Fruit fly (Drosophila melanogaster) whole organism, embryonic: Measurements from ENCODE around the gene sro.

Experiments
- Abd-B ChIP-seq: fragments of 200-800 bp; sonication (Bioruptor generic); optimal IDR thresholded peaks from 2 replicates; lab custom pipeline; 2018; ENCODE audit warnings: missing biosample characterization, mild to moderate bottlenecking, missing genetic modification characterization, moderate library complexity
- Aef1 ChIP-seq: fragments of 200-800 bp; sonication (Bioruptor generic); IDR thresholded peaks from 3 replicates; pipeline ENCODE4 v1.3.6; 2022; ENCODE audit warnings: missing biosample characterization, missing genetic modification characterization
- Atf-2 ChIP-seq: fragments of 200-800 bp; sonication (Bioruptor generic); optimal IDR thresholded peaks from 2 replicates; lab custom pipeline; 2016; ENCODE audit warnings: missing biosample characterization, missing genetic modification characterization
- Atf3 ChIP-seq: fragments of 200-800 bp; sonication (Bioruptor generic); optimal IDR thresholded peaks from 3 replicates; lab custom pipeline; 2016; ENCODE audit warnings: missing biosample characterization, missing genetic modification characterization
- B-H1 ChIP-seq: fragments of 200-800 bp; sonication (Bioruptor generic); IDR thresholded peaks from 3 replicates; pipeline ENCODE4 v1.3.6; 2022; ENCODE audit warnings: missing biosample characterization, missing genetic modification characterization
- Bteb2 ChIP-seq: fragments of 200-800 bp; sonication (Bioruptor generic); optimal IDR thresholded peaks from 2 replicates; lab custom pipeline; 2016; ENCODE audit warnings: missing biosample characterization, missing genetic modification characterization
- CG10321 ChIP-seq: fragments of 200-800 bp; sonication (Bioruptor generic); IDR thresholded peaks from 2 replicates; pipeline ENCODE4 v1.3.6; 2022; ENCODE audit warnings: missing biosample characterization, missing genetic modification characterization
- CG10431 ChIP-seq: fragments of 200-800 bp; sonication (Bioruptor generic); optimal IDR thresholded peaks from 3 replicates; lab custom pipeline; 2018; ENCODE audit warnings: missing biosample characterization, mild to moderate bottlenecking, missing genetic modification characterization
- CG11093 ChIP-seq: fragments of 200-800 bp; sonication (Bioruptor generic); IDR thresholded peaks from 3 replicates; pipeline ENCODE4 v1.3.6; 2022; ENCODE audit warnings: missing biosample characterization, missing genetic modification characterization
- CG11504 ChIP-seq: fragments of 200-800 bp; sonication (Bioruptor generic); optimal IDR thresholded peaks from 3 replicates; lab custom pipeline; 2019; ENCODE audit warnings: missing biosample characterization, mild to moderate bottlenecking, missing genetic modification characterization, moderate library complexity
- CG12071 ChIP-seq: fragments of 200-800 bp; sonication (Bioruptor generic); optimal IDR thresholded peaks from 3 replicates; lab custom pipeline; 2018; ENCODE audit warnings: missing biosample characterization, mild to moderate bottlenecking, missing genetic modification characterization
- CG13296 ChIP-seq: fragments of 200-800 bp; sonication (Bioruptor generic); optimal IDR thresholded peaks from 3 replicates; lab custom pipeline; 2018; ENCODE audit warnings: missing biosample characterization, mild to moderate bottlenecking, missing genetic modification characterization
- CG13775 ChIP-seq: fragments of 200-800 bp; sonication (Bioruptor generic); optimal IDR thresholded peaks from 3 replicates; lab custom pipeline; 2017; ENCODE audit warnings: missing biosample characterization, mild to moderate bottlenecking, missing genetic modification characterization
- CG1529 ChIP-seq: fragments of 200-800 bp; sonication (Bioruptor generic); optimal IDR thresholded peaks from 3 replicates; lab custom pipeline; 2018; ENCODE audit warnings: missing biosample characterization, missing genetic modification characterization
- CG18599 ChIP-seq: fragments of 200-800 bp; sonication (Bioruptor generic); optimal IDR thresholded peaks from 3 replicates; lab custom pipeline; 2017; ENCODE audit warnings: missing biosample characterization, missing genetic modification characterization, mild to moderate bottlenecking, moderate library complexity, missing genetic modification reagents
- CG18619 ChIP-seq: fragments of 200-800 bp; sonication (Bioruptor generic); optimal IDR thresholded peaks from 3 replicates; lab custom pipeline; 2017; ENCODE audit warnings: missing biosample characterization, mild to moderate bottlenecking, missing genetic modification characterization
- CG2129 ChIP-seq: fragments of 200-800 bp; sonication (Bioruptor generic); IDR thresholded peaks from 2 replicates; pipeline ENCODE4 v1.3.6; 2022; ENCODE audit warnings: missing biosample characterization, missing genetic modification characterization; ENCODE audit not compliant: partially characterized antibody
- CG2678 ChIP-seq: fragments of 200-800 bp; sonication (Bioruptor generic); optimal IDR thresholded peaks from 3 replicates; lab custom pipeline; 2019; ENCODE audit warnings: missing biosample characterization, mild to moderate bottlenecking, missing genetic modification characterization, moderate library complexity
- CG2875 ChIP-seq: fragments of 200-800 bp; sonication (Bioruptor generic); optimal IDR thresholded peaks from 2 replicates; lab custom pipeline; 2017; ENCODE audit warnings: missing biosample characterization, mild to moderate bottlenecking, missing genetic modification characterization, missing genetic modification reagents
- CG4854 ChIP-seq: fragments of 200-800 bp; sonication (Bioruptor generic); optimal IDR thresholded peaks from 2 replicates; lab custom pipeline; 2016; ENCODE audit warnings: missing biosample characterization, missing genetic modification characterization, inconsistent platforms
- CG6683 ChIP-seq: fragments of 200-800 bp; sonication (Bioruptor generic); optimal IDR thresholded peaks from 2 replicates; lab custom pipeline; 2017; ENCODE audit warnings: missing biosample characterization, mild to moderate bottlenecking, missing genetic modification characterization, missing genetic modification reagents
- CG8388 ChIP-seq: fragments of 200-800 bp; sonication (Bioruptor generic); optimal IDR thresholded peaks from 2 replicates; lab custom pipeline; 2019; ENCODE audit warnings: missing biosample characterization, mild to moderate bottlenecking, missing genetic modification characterization, moderate library complexity
- CG8765 ChIP-seq: fragments of 200-800 bp; sonication (Bioruptor generic); IDR thresholded peaks from 2 replicates; pipeline ENCODE4 v1.3.6; 2022; ENCODE audit warnings: missing biosample characterization, missing genetic modification characterization
- Chrac-16 ChIP-seq: fragments of 200-800 bp; sonication (Bioruptor generic); optimal IDR thresholded peaks from 3 replicates; lab custom pipeline; 2016; ENCODE audit warnings: missing biosample characterization, missing genetic modification characterization
- D19A ChIP-seq: fragments of 200-800 bp; optimal IDR thresholded peaks from 3 replicates; lab custom pipeline; 2019; ENCODE audit warnings: missing biosample characterization, mild to moderate bottlenecking, missing genetic modification characterization, moderate library complexity
- Hey ChIP-seq: fragments of 200-800 bp; sonication (Bioruptor generic); optimal IDR thresholded peaks from 3 replicates; lab custom pipeline; 2018; ENCODE audit warnings: missing biosample characterization, mild to moderate bottlenecking, missing genetic modification characterization
- HmgZ ChIP-seq: fragments of 200-800 bp; sonication (Bioruptor generic); optimal IDR thresholded peaks from 2 replicates; lab custom pipeline; 2018; ENCODE audit warnings: missing biosample characterization, mild to moderate bottlenecking, missing genetic modification characterization
- Mes4 ChIP-seq: fragments of 200-800 bp; sonication (Bioruptor generic); optimal IDR thresholded peaks from 2 replicates; lab custom pipeline; 2016; ENCODE audit warnings: missing biosample characterization, missing genetic modification characterization
- NK7.1 ChIP-seq: fragments of 200-800 bp; sonication (Bioruptor generic); optimal IDR thresholded peaks from 3 replicates; lab custom pipeline; 2016; ENCODE audit warnings: missing biosample characterization, missing genetic modification characterization
- Poxn ChIP-seq: fragments of 200-800 bp; sonication (Bioruptor generic); IDR thresholded peaks from 2 replicates; pipeline ENCODE4 v1.3.6; 2022; ENCODE audit warnings: missing biosample characterization, missing genetic modification characterization
- Trl ChIP-seq, 3 experiments: fragments of >200 bp in 2 of 3; fragments of 200-800 bp in 1 of 3; sonication (Bioruptor generic) in 1 of 3; optimal IDR thresholded peaks; 2 replicates in 1 of 3; 3 replicates in 2 of 3; lab custom pipeline; 2016 to 2017; ENCODE audit warnings: missing biosample characterization in 1 of 3, missing genetic modification characterization in 1 of 3
- bab2 ChIP-seq: fragments of 200-800 bp; sonication (Bioruptor generic); optimal IDR thresholded peaks from 2 replicates; lab custom pipeline; 2016; ENCODE audit warnings: missing biosample characterization, missing genetic modification characterization
- caup ChIP-seq: fragments of 200-800 bp; sonication (Bioruptor generic); optimal IDR thresholded peaks from 3 replicates; lab custom pipeline; 2017; ENCODE audit warnings: missing biosample characterization, mild to moderate bottlenecking, missing genetic modification characterization, moderate library complexity; ENCODE audit not compliant: severe bottlenecking
- chif ChIP-seq, 2 experiments: fragments of 200-800 bp; sonication (Bioruptor generic); optimal IDR thresholded peaks; 3 replicates each; lab custom pipeline; 2016; ENCODE audit warnings: missing biosample characterization in 2 of 2, missing genetic modification characterization in 2 of 2
- dpn ChIP-seq, 2 experiments: fragments of 200-800 bp; sonication (Bioruptor generic); optimal IDR thresholded peaks; 3 replicates each; lab custom pipeline; 2016; ENCODE audit warnings: missing biosample characterization in 2 of 2, missing genetic modification characterization in 2 of 2
- eyg ChIP-seq: fragments of 200-800 bp; sonication (Bioruptor generic); optimal IDR thresholded peaks from 3 replicates; lab custom pipeline; 2016; ENCODE audit warnings: missing biosample characterization, missing genetic modification characterization
- fu2 ChIP-seq: fragments of 200-800 bp; sonication (Bioruptor generic); optimal IDR thresholded peaks from 2 replicates; lab custom pipeline; 2016; ENCODE audit warnings: missing biosample characterization, missing genetic modification characterization
- ham ChIP-seq: fragments of 200-800 bp; sonication (Bioruptor generic); IDR thresholded peaks from 2 replicates; pipeline ENCODE4 v1.3.6; 2022; ENCODE audit warnings: missing biosample characterization, missing genetic modification characterization
- maf-S ChIP-seq: fragments of 200-800 bp; sonication (Bioruptor generic); optimal IDR thresholded peaks from 2 replicates; lab custom pipeline; 2016; ENCODE audit warnings: missing biosample characterization, missing genetic modification characterization
- nerfin-2 ChIP-seq: fragments of 200-800 bp; sonication (Bioruptor generic); IDR thresholded peaks from 2 replicates; pipeline ENCODE4 v1.3.6; 2022; ENCODE audit warnings: missing biosample characterization, missing genetic modification characterization; ENCODE audit not compliant: partially characterized antibody
- nom ChIP-seq: fragments of 200-800 bp; sonication (Bioruptor generic); optimal IDR thresholded peaks from 2 replicates; lab custom pipeline; 2017; ENCODE audit warnings: missing biosample characterization, missing genetic modification characterization, mild to moderate bottlenecking, moderate library complexity, missing genetic modification reagents
- pfk ChIP-seq: fragments of 200-800 bp; sonication (Bioruptor generic); optimal IDR thresholded peaks from 2 replicates; lab custom pipeline; 2018; ENCODE audit warnings: missing biosample characterization, mild to moderate bottlenecking, missing genetic modification characterization, moderate library complexity
- ro ChIP-seq: fragments of 200-800 bp; sonication (Bioruptor generic); IDR thresholded peaks from 2 replicates; pipeline ENCODE4 v1.3.6; 2022; ENCODE audit warnings: missing biosample characterization, missing genetic modification characterization
- scrt ChIP-seq: fragments of 200-800 bp; sonication (Bioruptor generic); optimal IDR thresholded peaks from 2 replicates; lab custom pipeline; 2018; ENCODE audit warnings: missing biosample characterization, mild to moderate bottlenecking, missing genetic modification characterization, moderate library complexity
- sens-2 ChIP-seq: fragments of 200-800 bp; sonication (Bioruptor generic); IDR thresholded peaks from 2 replicates; pipeline ENCODE4 v1.3.6; 2022; ENCODE audit warnings: missing biosample characterization, missing genetic modification characterization
- tup ChIP-seq: fragments of 200-800 bp; sonication (Bioruptor generic); optimal IDR thresholded peaks from 2 replicates; lab custom pipeline; 2016; ENCODE audit warnings: missing biosample characterization, mild to moderate bottlenecking, missing genetic modification characterization, moderate library complexity
- unpg ChIP-seq: fragments of 200-800 bp; sonication (Bioruptor generic); optimal IDR thresholded peaks from 3 replicates; lab custom pipeline; 2018; ENCODE audit warnings: missing biosample characterization, mild to moderate bottlenecking, missing genetic modification characterization, moderate library complexity
- wdn ChIP-seq: fragments of 200-800 bp; sonication (Bioruptor generic); IDR thresholded peaks from 2 replicates; pipeline ENCODE4 v1.3.6; 2022; ENCODE audit warnings: missing biosample characterization, missing genetic modification characterization
- zf30C ChIP-seq: fragments of 200-800 bp; sonication (Bioruptor generic); optimal IDR thresholded peaks from 3 replicates; lab custom pipeline; 2018; ENCODE audit warnings: missing biosample characterization, mild to moderate bottlenecking, missing genetic modification characterization

The sro gene

dm6 chr3R:29745056-29745455, 49.3 kb upstream of the sro start, which contains the start of the genes Wdr24 and IntS11 (continued):
- TF ChIP-seq scrt (GFP tag; lab: Kevin White, UChicago) (peak; percentile 77), ham (GFP tag; lab: Robert Waterston, UW) (peak; percentile 77; the same call in 1 of the 2 replicates), CG2129 (GFP tag; lab: Robert Waterston, UW) (no peak), B-H1 (GFP tag; lab: Robert Waterston, UW) (peak; percentile 80; the same call in 2 of the 3 replicates), chif (GFP tag; optimal IDR thresholded peaks at IDR 0.05; lab: Kevin White, UChicago) (peak; percentile 28 to 71), CG10431 (GFP tag; lab: Kevin White, UChicago) (no peak), eyg (GFP tag; lab: Kevin White, UChicago) (no peak), CG13775 (peak; percentile 73), Atf3 (GFP tag; lab: Kevin White, UChicago) (peak; percentile 37), wdn (GFP tag; lab: Robert Waterston, UW) (peak; percentile 88), CG8765 (GFP tag; lab: Robert Waterston, UW) (peak; percentile 85; the same call in 1 of the 2 replicates), CG8388 (GFP tag; lab: Kevin White, UChicago) (no peak), ro (GFP tag; lab: Robert Waterston, UW) (peak; percentile 18; the same call in 1 of the 2 replicates), pfk (GFP tag; lab: Kevin White, UChicago) (no peak), CG11093 (GFP tag; lab: Robert Waterston, UW) (peak; percentile 90), Mes4 (GFP tag; lab: Kevin White, UChicago) (peak; percentile 36), unpg (GFP tag; lab: Kevin White, UChicago) (peak; percentile 84), CG2678 (tag; lab: Kevin White, UChicago) (peak; percentile 88), CG10321 (GFP tag; lab: Robert Waterston, UW) (no peak), maf-S (GFP tag; lab: Kevin White, UChicago) (peak; percentile 47), CG18599 (GFP tag; lab: Kevin White, UChicago) (peak; percentile 84), Abd-B (GFP tag; lab: Kevin White, UChicago) (peak; percentile 95), CG12071 (GFP tag; lab: Kevin White, UChicago) (peak; percentile 27), D19A (tag; lab: Kevin White, UChicago) (no peak), Aef1 (GFP tag; lab: Robert Waterston, UW) (peak; percentile 96), CG6683 (GFP tag; lab: Kevin White, UChicago) (no peak), HmgZ (tag; lab: Kevin White, UChicago) (peak; percentile 94), Poxn (GFP tag; lab: Robert Waterston, UW) (peak; percentile 87), NK7.1 (GFP tag; lab: Kevin White, UChicago) (no peak), dpn (GFP tag; optimal IDR thresholded peaks at IDR 0.05; lab: Kevin White, UChicago) (peak; percentile 65 to 82), CG1529 (GFP tag; lab: Kevin White, UChicago) (no peak), CG4854 (GFP tag; lab: Kevin White, UChicago) (peak; percentile 58), nerfin-2 (0 out of 2 replicates have a peak, but pooled peaks have one; percentile 9), CG2875 (GFP tag; lab: Kevin White, UChicago) (no peak), Trl (optimal IDR thresholded peaks at IDR 0.05; lab: Kevin White, UChicago) (no peak), Trl (GFP tag; optimal IDR thresholded peaks at IDR 0.05; lab: Kevin White, UChicago) (peak; percentile 41), tup (GFP tag; lab: Kevin White, UChicago) (peak; percentile 37), fu2 (GFP tag; lab: Kevin White, UChicago) (peak; percentile 69), Atf-2 (GFP tag; lab: Kevin White, UChicago) (peak; percentile 47), CG13296 (GFP tag; lab: Kevin White, UChicago) (peak; percentile 68), Bteb2 (peak; percentile 70), nom (GFP tag; lab: Kevin White, UChicago) (peak; percentile 79), CG11504 (tag; lab: Kevin White, UChicago) (no peak), bab2 (peak; percentile 79), caup (GFP tag; lab: Kevin White, UChicago) (peak; percentile 79), Hey (tag; lab: Kevin White, UChicago) (no peak), CG18619 (GFP tag; lab: Kevin White, UChicago) (peak; percentile 67), zf30C (no peak), sens-2 (GFP tag; lab: Robert Waterston, UW) (0 out of 2 replicates have a peak, but pooled peaks have one; percentile 27), Chrac-16 (GFP tag; lab: Kevin White, UChicago) (peak; percentile 80)
